Fruit fly (Drosophila melanogaster) S2 (cell line): ENCODE data around the gene Mis12.

Experiments used
- CG8478 ChIP-seq: fragments of >200 bp; optimal IDR thresholded peaks from 2 replicates; lab custom pipeline; 2018
- CTCF ChIP-seq, 2 experiments: fragments of >200 bp; optimal IDR thresholded peaks; 2 replicates each; lab custom pipeline; 2018

Mis12 gene

DNA sequence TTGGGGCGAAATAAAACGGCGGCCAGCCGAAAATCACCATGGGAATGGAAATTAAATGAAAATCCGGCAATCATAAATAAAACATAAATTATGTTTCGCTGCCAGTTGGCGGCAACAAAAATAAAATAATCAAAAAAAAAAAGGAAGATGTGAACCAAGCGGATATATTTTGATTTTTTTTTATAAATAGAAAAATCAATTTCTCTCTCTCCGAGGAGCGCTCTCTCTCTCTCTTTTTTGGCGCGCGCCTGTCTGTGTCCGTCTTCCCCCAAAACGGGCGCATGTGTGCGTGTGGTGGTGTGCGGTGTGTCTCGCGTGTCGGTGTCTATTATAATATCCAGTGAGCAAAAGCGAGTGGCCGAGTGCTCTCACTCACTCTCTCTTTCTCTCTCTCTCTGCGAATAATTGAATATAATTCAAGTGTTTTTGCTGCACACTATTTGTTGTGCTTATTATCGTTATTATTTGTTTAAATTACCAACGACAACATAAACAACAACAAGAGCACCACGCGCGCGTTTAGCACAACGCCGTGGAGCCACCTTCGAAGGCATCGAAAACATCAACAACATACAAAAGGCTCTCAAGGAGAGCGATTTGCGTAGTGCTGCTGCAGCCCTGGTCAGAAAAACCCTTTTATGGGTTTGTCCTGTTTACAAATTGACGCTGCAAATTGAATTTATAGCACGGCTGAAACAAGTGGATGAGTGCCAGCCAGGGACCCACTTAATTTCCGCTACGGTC, 25.5 kb downstream of the Mis12 start:
- TF ChIP-seq CG8478 (lab: Kevin White, UChicago) (no peak), CTCF (optimal IDR thresholded peaks at IDR 0.05; lab: Kevin White, UChicago) (no peak)

DNA sequence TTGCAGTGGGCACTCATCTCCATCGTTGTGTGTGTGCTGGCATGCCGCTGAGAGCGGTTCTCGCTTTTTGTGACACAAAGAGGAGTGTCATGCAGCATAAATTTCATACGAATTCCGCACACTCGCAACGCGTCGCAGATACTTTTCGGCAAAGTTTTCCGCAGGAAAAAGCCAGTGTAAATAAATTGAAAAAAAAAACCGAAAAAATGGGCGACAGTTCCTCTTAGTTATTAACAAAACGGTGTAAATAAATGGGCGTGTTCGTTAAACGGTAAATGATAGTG, 26.1 kb downstream of the Mis12 start, which contains the start of gene tow:
tow (plus strand) TSS at position 26 of the 284 bp plus-strand sequence.
- TF ChIP-seq CG8478 (lab: Kevin White, UChicago) = no peak
- TF ChIP-seq CTCF (optimal IDR thresholded peaks at IDR 0.05; lab: Kevin White, UChicago) = no peak

- TF ChIP-seq CG8478 (lab: Kevin White, UChicago) (no peak), CTCF (optimal IDR thresholded peaks at IDR 0.05; lab: Kevin White, UChicago) (peak in 1 of 2 experiments; percentile 31)
Measured at dm6 chr3L:6942103-6942830, 26.6 kb downstream of the Mis12 start.

DNA sequence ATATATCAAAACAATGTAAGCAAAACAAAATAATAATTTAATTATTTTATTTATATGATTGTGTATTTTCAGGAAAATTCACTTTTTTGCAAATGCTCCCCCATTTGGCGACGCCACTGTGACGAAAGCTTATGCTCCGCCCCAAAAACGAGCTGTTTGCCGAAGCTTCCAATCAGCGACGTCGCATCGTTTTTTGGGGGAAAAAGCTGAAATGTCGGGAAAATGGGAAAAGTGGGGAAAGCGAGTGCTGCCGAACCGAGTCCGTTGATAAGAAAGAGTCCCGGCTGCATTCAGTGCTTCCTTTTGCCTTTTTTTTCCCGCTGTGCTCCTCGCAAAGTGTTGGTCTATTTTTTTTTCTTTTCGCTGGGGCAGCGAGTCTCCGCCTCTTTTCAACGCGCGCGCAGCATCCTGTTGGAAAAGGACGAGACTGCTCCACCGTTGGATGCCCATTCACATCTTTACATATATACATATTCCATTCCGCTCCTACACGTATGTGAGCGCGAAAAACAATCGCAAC, 34.0 kb downstream of the Mis12 start:
- TF ChIP-seq CTCF (optimal IDR thresholded peaks at IDR 0.05; lab: Kevin White, UChicago) = no peak
- TF ChIP-seq CG8478 (lab: Kevin White, UChicago) = no peak

DNA sequence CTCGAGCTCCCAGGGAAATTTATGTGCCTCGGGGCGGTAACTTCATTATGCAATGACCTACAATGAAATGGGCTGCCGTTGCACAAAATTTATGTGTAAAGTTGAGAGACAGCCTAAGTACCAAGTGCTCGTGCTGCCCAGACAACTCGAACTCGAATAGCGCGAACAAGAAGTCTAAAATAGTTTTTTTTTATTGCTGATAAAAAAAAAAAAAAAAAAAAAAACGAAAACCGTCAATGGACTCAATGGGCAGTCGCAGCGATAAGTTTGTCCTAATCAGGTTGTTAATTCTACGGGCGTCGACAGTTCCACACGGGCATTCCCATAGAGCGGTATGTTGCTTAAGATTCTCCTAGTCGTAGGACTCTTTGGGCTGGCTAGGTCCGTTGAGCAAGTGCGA, 36.2 kb downstream of the Mis12 start, which contains the start of gene CG14820:
CG14820 (plus strand) TSS at position 301 of the 400 bp plus-strand sequence.
- TF ChIP-seq CTCF (optimal IDR thresholded peaks at IDR 0.05; lab: Kevin White, UChicago) (no peak), CG8478 (lab: Kevin White, UChicago) (no peak)

DNA sequence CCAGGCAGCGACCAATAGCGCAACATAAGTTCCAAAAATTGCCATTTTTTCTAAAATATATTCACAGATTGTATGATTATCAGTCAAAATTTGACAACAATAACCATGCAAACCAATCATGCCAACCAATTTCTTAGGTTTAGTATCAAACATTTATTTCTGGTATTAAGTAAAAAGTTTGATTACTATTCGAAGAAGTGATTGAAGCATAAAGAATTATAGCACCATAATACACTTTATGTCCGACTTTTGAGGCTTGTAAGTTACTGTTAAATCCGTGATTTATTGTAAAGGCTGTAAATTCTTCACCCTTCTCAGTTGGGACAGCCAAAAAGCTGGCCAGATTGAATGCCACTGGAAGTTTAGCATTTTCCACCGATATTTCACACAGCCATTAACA, 37.0 kb downstream of the Mis12 start, which contains the start of gene CG45413:
CG45413 (minus strand) TSS at position 101 of the 400 bp plus-strand sequence.
- TF ChIP-seq CG8478 (lab: Kevin White, UChicago) (no peak), CTCF (optimal IDR thresholded peaks at IDR 0.05; lab: Kevin White, UChicago) (no peak)

DNA sequence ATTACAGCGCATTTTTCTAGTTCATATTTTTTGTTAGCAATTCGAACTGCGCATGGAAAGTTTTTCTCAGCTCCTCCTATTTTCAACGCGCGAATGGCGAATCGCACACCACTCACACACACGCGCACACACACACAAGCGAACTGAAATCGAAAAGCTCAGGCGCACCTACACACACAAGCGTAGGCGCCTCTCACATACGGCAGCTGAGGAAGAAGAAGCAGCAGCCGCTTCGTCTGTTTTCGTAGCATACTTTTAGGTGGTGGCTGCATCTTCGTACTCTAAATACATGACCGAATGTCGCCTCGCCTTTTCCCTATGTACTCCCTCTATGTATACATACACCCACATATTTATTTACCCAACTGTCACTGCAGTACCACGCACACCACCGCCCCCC, 43.0 kb downstream of the Mis12 start:
- TF ChIP-seq CG8478 (lab: Kevin White, UChicago) (no peak), CTCF (optimal IDR thresholded peaks at IDR 0.05; lab: Kevin White, UChicago) (peak in 1 of 2 experiments; percentile 28)

DNA sequence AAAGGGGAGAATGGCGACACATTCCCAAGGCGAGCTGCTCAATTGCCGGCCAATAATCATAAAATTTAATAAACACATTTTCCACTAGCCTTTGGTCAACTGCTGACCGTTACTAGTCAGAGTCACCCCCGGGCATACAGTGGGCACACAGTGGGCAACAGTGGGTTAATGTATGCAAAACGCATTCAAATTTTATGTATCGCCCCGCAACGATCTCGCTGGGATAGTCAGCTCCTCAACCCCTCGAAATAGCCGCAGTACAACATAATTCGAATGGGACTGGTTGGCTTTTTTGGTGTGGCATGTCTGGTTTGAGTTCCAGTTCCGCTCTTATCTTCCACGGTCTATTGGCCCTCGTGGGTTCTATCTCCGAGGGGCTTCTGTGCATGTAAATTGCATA, 49.6 kb downstream of the Mis12 start:
- no peak for TF ChIP-seq CTCF (optimal IDR thresholded peaks at IDR 0.05; lab: Kevin White, UChicago)
- TF ChIP-seq CG8478 (lab: Kevin White, UChicago) = no peak
